Fruit fly (Drosophila melanogaster) whole organism, embryonic: ENCODE measurements around the gene CG13309.

Experiments
- Blimp-1 ChIP-seq: fragments of 200-800 bp; sonication (Bioruptor generic); optimal IDR thresholded peaks from 3 replicates; lab custom pipeline; 2018; ENCODE audit warnings: missing biosample characterization, missing genetic modification characterization, mild to moderate bottlenecking, moderate library complexity, missing genetic modification reagents
- CG10543 ChIP-seq: fragments of 200-800 bp; sonication (Bioruptor generic); optimal IDR thresholded peaks from 3 replicates; lab custom pipeline; 2017; ENCODE audit warnings: missing biosample characterization, mild to moderate bottlenecking, missing genetic modification characterization, moderate library complexity
- CG10979 ChIP-seq: fragments of 200-800 bp; sonication (Bioruptor generic); optimal IDR thresholded peaks from 2 replicates; lab custom pipeline; 2018; ENCODE audit warnings: missing biosample characterization, mild to moderate bottlenecking, missing genetic modification characterization, moderate library complexity
- CG11398 ChIP-seq: fragments of 200-800 bp; sonication (Bioruptor generic); optimal IDR thresholded peaks from 2 replicates; lab custom pipeline; 2016; ENCODE audit warnings: missing biosample characterization, missing genetic modification characterization
- CG11695 ChIP-seq: fragments of 200-800 bp; sonication (Bioruptor generic); IDR thresholded peaks from 3 replicates; pipeline ENCODE4 v1.3.6; 2022; ENCODE audit warnings: missing biosample characterization, missing genetic modification characterization
- CG15696 ChIP-seq: fragments of 200-800 bp; sonication (Bioruptor generic); optimal IDR thresholded peaks from 2 replicates; lab custom pipeline; 2019; ENCODE audit warnings: missing biosample characterization, mild to moderate bottlenecking, missing genetic modification characterization, moderate library complexity
- CG1603 ChIP-seq: fragments of 200-800 bp; sonication (Bioruptor generic); optimal IDR thresholded peaks from 2 replicates; lab custom pipeline; 2019; ENCODE audit warnings: missing biosample characterization, mild to moderate bottlenecking, missing genetic modification characterization, moderate library complexity
- CG16863 ChIP-seq: fragments of 200-800 bp; sonication (Bioruptor generic); optimal IDR thresholded peaks from 3 replicates; lab custom pipeline; 2016; ENCODE audit warnings: missing biosample characterization, missing genetic modification characterization
- CG17328 ChIP-seq: fragments of 200-800 bp; sonication (Bioruptor generic); IDR thresholded peaks from 2 replicates; pipeline ENCODE4 v1.3.6; 2022; ENCODE audit warnings: missing biosample characterization, missing genetic modification characterization
- CG17802 ChIP-seq: fragments of 200-800 bp; sonication (Bioruptor generic); optimal IDR thresholded peaks from 2 replicates; lab custom pipeline; 2018; ENCODE audit warnings: missing biosample characterization, mild to moderate bottlenecking, missing genetic modification characterization, moderate library complexity
- CG3726 ChIP-seq: fragments of 200-800 bp; sonication (Bioruptor generic); IDR thresholded peaks from 3 replicates; pipeline ENCODE4, ENCODE4 v1.3.6; 2022; ENCODE audit warnings: missing biosample characterization, missing genetic modification characterization
- CG3995 ChIP-seq: fragments of 200-800 bp; sonication (Bioruptor generic); optimal IDR thresholded peaks from 3 replicates; lab custom pipeline; 2016; ENCODE audit warnings: missing biosample characterization, missing genetic modification characterization
- CG4707 ChIP-seq: fragments of 200-800 bp; sonication (Bioruptor generic); optimal IDR thresholded peaks from 2 replicates; lab custom pipeline; 2018; ENCODE audit warnings: missing biosample characterization, mild to moderate bottlenecking, missing genetic modification characterization, moderate library complexity
- CG7786 ChIP-seq: fragments of 200-800 bp; sonication (Bioruptor generic); optimal IDR thresholded peaks from 2 replicates; lab custom pipeline; 2016; ENCODE audit warnings: missing biosample characterization, missing genetic modification characterization
- CG7987 ChIP-seq: fragments of 200-800 bp; sonication (Bioruptor generic); optimal IDR thresholded peaks from 2 replicates; lab custom pipeline; 2018; ENCODE audit warnings: missing biosample characterization, mild to moderate bottlenecking, missing genetic modification characterization, moderate library complexity
- CG8359 ChIP-seq: fragments of 200-800 bp; sonication (Bioruptor generic); optimal IDR thresholded peaks from 2 replicates; lab custom pipeline; 2017; ENCODE audit warnings: missing biosample characterization, mild to moderate bottlenecking, missing genetic modification characterization, borderline replicate concordance
- CG8478 ChIP-seq: fragments of >200 bp; optimal IDR thresholded peaks from 2 replicates; lab custom pipeline; 2018
- CG8765 ChIP-seq: fragments of 200-800 bp; sonication (Bioruptor generic); IDR thresholded peaks from 2 replicates; pipeline ENCODE4 v1.3.6; 2022; ENCODE audit warnings: missing biosample characterization, missing genetic modification characterization
- CG9817 ChIP-seq: fragments of 200-800 bp; sonication (Bioruptor generic); optimal IDR thresholded peaks from 2 replicates; lab custom pipeline; 2018; ENCODE audit warnings: missing biosample characterization, mild to moderate bottlenecking, missing genetic modification characterization, moderate library complexity
- Camta ChIP-seq: fragments of 200-800 bp; sonication (Bioruptor generic); optimal IDR thresholded peaks from 2 replicates; lab custom pipeline; 2016; ENCODE audit warnings: missing biosample characterization, missing genetic modification characterization
- Dbx ChIP-seq: fragments of 200-800 bp; sonication (Bioruptor generic); IDR thresholded peaks from 3 replicates; pipeline ENCODE4 v1.3.6; 2022; ENCODE audit warnings: missing biosample characterization, missing genetic modification characterization
- Dip2 ChIP-seq: fragments of 200-800 bp; sonication (Bioruptor generic); IDR thresholded peaks from 2 replicates; pipeline ENCODE4 v1.3.6; 2022; ENCODE audit warnings: missing biosample characterization, missing genetic modification characterization
- Eip74EF ChIP-seq, 2 experiments: fragments of 200-800 bp in 1 of 2; fragments of >200 bp in 1 of 2; sonication (Bioruptor generic) in 1 of 2; optimal IDR thresholded peaks; 2 replicates each; lab custom pipeline; 2017 to 2019; ENCODE audit warnings: missing biosample characterization in 2 of 2, missing genetic modification characterization in 2 of 2, mild to moderate bottlenecking in 1 of 2, moderate library complexity in 1 of 2
- H2.0 ChIP-seq: fragments of 200-800 bp; sonication (Bioruptor generic); IDR thresholded peaks from 2 replicates; pipeline ENCODE4 v1.3.6; 2022; ENCODE audit warnings: missing biosample characterization, missing genetic modification characterization
- HmgD ChIP-seq: fragments of 200-800 bp; sonication (Bioruptor generic); optimal IDR thresholded peaks from 3 replicates; lab custom pipeline; 2016; ENCODE audit warnings: missing biosample characterization, missing genetic modification characterization
- HmgZ ChIP-seq: fragments of 200-800 bp; sonication (Bioruptor generic); optimal IDR thresholded peaks from 2 replicates; lab custom pipeline; 2018; ENCODE audit warnings: missing biosample characterization, mild to moderate bottlenecking, missing genetic modification characterization
- Meics ChIP-seq: fragments of 200-800 bp; sonication (Bioruptor generic); optimal IDR thresholded peaks from 2 replicates; lab custom pipeline; 2017; ENCODE audit warnings: missing biosample characterization, mild to moderate bottlenecking, missing genetic modification characterization
- Oaz ChIP-seq: fragments of 200-800 bp; sonication (Bioruptor generic); IDR thresholded peaks from 2 replicates; pipeline ENCODE4 v1.3.6; 2022; ENCODE audit warnings: missing biosample characterization, missing genetic modification characterization
- Oli ChIP-seq: fragments of 200-800 bp; sonication (Bioruptor generic); optimal IDR thresholded peaks from 2 replicates; lab custom pipeline; 2018; ENCODE audit warnings: missing biosample characterization, mild to moderate bottlenecking, missing genetic modification characterization, moderate library complexity
- Rfx ChIP-seq: fragments of 200-800 bp; sonication (Bioruptor generic); IDR thresholded peaks from 2 replicates; pipeline ENCODE4 v1.3.6; 2022; ENCODE audit warnings: missing biosample characterization, missing genetic modification characterization
- cg ChIP-seq: fragments of 200-800 bp; sonication (Bioruptor generic); optimal IDR thresholded peaks from 3 replicates; lab custom pipeline; 2019; ENCODE audit warnings: missing biosample characterization, mild to moderate bottlenecking, missing genetic modification characterization, moderate library complexity
- chm ChIP-seq: fragments of 200-800 bp; sonication (Bioruptor generic); IDR thresholded peaks from 2 replicates; pipeline ENCODE4 v1.3.6; 2022; ENCODE audit warnings: missing biosample characterization, missing genetic modification characterization
- crp ChIP-seq, 2 experiments: fragments of 200-800 bp; sonication (Bioruptor generic); optimal IDR thresholded peaks; 2 replicates in 1 of 2; 3 replicates in 1 of 2; lab custom pipeline; 2017; ENCODE audit warnings: missing biosample characterization in 2 of 2, missing genetic modification characterization in 2 of 2, mild to moderate bottlenecking in 1 of 2, moderate library complexity in 1 of 2
- ems ChIP-seq: fragments of 200-800 bp; sonication (Bioruptor generic); optimal IDR thresholded peaks from 3 replicates; lab custom pipeline; 2016; ENCODE audit warnings: missing biosample characterization, missing genetic modification characterization
- gfzf ChIP-seq: fragments of 200-800 bp; sonication (Bioruptor generic); optimal IDR thresholded peaks from 2 replicates; lab custom pipeline; 2016; ENCODE audit warnings: missing biosample characterization, mild to moderate bottlenecking, missing genetic modification characterization, moderate library complexity
- ind ChIP-seq: fragments of 200-800 bp; sonication (Bioruptor generic); optimal IDR thresholded peaks from 3 replicates; lab custom pipeline; 2016; ENCODE audit warnings: missing biosample characterization, missing genetic modification characterization
- mirr ChIP-seq: fragments of 200-800 bp; sonication (Bioruptor generic); optimal IDR thresholded peaks from 3 replicates; lab custom pipeline; 2018; ENCODE audit warnings: missing biosample characterization, mild to moderate bottlenecking, missing genetic modification characterization
- nau ChIP-seq: fragments of 200-800 bp; sonication (Bioruptor generic); optimal IDR thresholded peaks from 3 replicates; lab custom pipeline; 2017; ENCODE audit warnings: missing biosample characterization, mild to moderate bottlenecking, missing genetic modification characterization, missing genetic modification reagents
- odd ChIP-seq: fragments of 200-800 bp; sonication (Bioruptor generic); optimal IDR thresholded peaks from 2 replicates; lab custom pipeline; 2017; ENCODE audit warnings: missing biosample characterization, mild to moderate bottlenecking, missing genetic modification characterization
- pfk ChIP-seq: fragments of 200-800 bp; sonication (Bioruptor generic); optimal IDR thresholded peaks from 2 replicates; lab custom pipeline; 2018; ENCODE audit warnings: missing biosample characterization, mild to moderate bottlenecking, missing genetic modification characterization, moderate library complexity
- pum ChIP-seq: fragments of 200-800 bp; sonication (Bioruptor generic); optimal IDR thresholded peaks from 2 replicates; lab custom pipeline; 2016; ENCODE audit warnings: missing biosample characterization, missing genetic modification characterization
- schlank ChIP-seq: fragments of 200-800 bp; sonication (Bioruptor generic); optimal IDR thresholded peaks from 2 replicates; lab custom pipeline; 2018; ENCODE audit warnings: missing biosample characterization, mild to moderate bottlenecking, missing genetic modification characterization
- sens-2 ChIP-seq: fragments of 200-800 bp; sonication (Bioruptor generic); IDR thresholded peaks from 2 replicates; pipeline ENCODE4 v1.3.6; 2022; ENCODE audit warnings: missing biosample characterization, missing genetic modification characterization
- stc ChIP-seq: fragments of 200-800 bp; sonication (Bioruptor generic); IDR thresholded peaks from 2 replicates; pipeline ENCODE4 v1.3.6; 2022; ENCODE audit warnings: missing biosample characterization, missing genetic modification characterization
- tgo ChIP-seq: fragments of 200-800 bp; sonication (Bioruptor generic); IDR thresholded peaks from 3 replicates; pipeline ENCODE4 v1.3.6; 2022; ENCODE audit warnings: missing biosample characterization, missing genetic modification characterization
- tio ChIP-seq: fragments of 200-800 bp; sonication (Bioruptor generic); optimal IDR thresholded peaks from 2 replicates; lab custom pipeline; 2017; ENCODE audit warnings: missing biosample characterization, missing genetic modification characterization, inconsistent platforms
- tna ChIP-seq: fragments of 200-800 bp; sonication (Bioruptor generic); IDR thresholded peaks from 2 replicates; pipeline ENCODE4 v1.3.6; 2022; ENCODE audit warnings: missing biosample characterization, missing genetic modification characterization; ENCODE audit not compliant: partially characterized antibody
- wdn ChIP-seq: fragments of 200-800 bp; sonication (Bioruptor generic); IDR thresholded peaks from 2 replicates; pipeline ENCODE4 v1.3.6; 2022; ENCODE audit warnings: missing biosample characterization, missing genetic modification characterization
- wek ChIP-seq: fragments of 200-800 bp; sonication (Bioruptor generic); optimal IDR thresholded peaks from 3 replicates; lab custom pipeline; 2018; ENCODE audit warnings: missing biosample characterization, mild to moderate bottlenecking, missing genetic modification characterization, moderate library complexity
- wor ChIP-seq: fragments of 200-800 bp; sonication (Bioruptor generic); IDR thresholded peaks from 2 replicates; pipeline ENCODE4 v1.3.6; 2022; ENCODE audit warnings: missing biosample characterization, missing genetic modification characterization
- zfh2 ChIP-seq: fragments of 200-800 bp; sonication (Bioruptor generic); optimal IDR thresholded peaks from 2 replicates; lab custom pipeline; 2016; ENCODE audit warnings: missing biosample characterization, missing genetic modification characterization

The CG13309 gene

dm6 chr3L:8813484-8813883, 3.3 kb downstream of the CG13309 start (continued):
- peak; percentile 39; the same call in 1 of the 3 replicates for TF ChIP-seq CG11695 (GFP tag; lab: Robert Waterston, UW)
- peak; percentile 22 for TF ChIP-seq ind
- TF ChIP-seq CG4707, result no peak
- TF ChIP-seq CG8478 (lab: Kevin White, UChicago), result no peak
- TF ChIP-seq CG3726 (GFP tag; lab: Robert Waterston, UW), result no peak
- TF ChIP-seq CG17802, result no peak
- TF ChIP-seq schlank (tag; lab: Kevin White, UChicago), result no peak
- TF ChIP-seq tio (GFP tag; lab: Kevin White, UChicago), result no peak
- no peak for TF ChIP-seq sens-2
- TF ChIP-seq odd (GFP tag; lab: Kevin White, UChicago), result no peak
- TF ChIP-seq Rfx (GFP tag; lab: Robert Waterston, UW), result peak; percentile 61
- TF ChIP-seq tgo (GFP tag; lab: Robert Waterston, UW), result peak; percentile 71
- TF ChIP-seq CG16863 (GFP tag; lab: Kevin White, UChicago), result peak; percentile 8
- no peak for TF ChIP-seq CG15696 (tag; lab: Kevin White, UChicago)
- no peak for TF ChIP-seq HmgD
- no peak for TF ChIP-seq Eip74EF (GFP tag; optimal IDR thresholded peaks at IDR 0.05; lab: Kevin White, UChicago)
- TF ChIP-seq Dip2, result no peak
- TF ChIP-seq stc (GFP tag; lab: Robert Waterston, UW), result peak; percentile 48; the same call in 1 of the 2 replicates
- no peak for TF ChIP-seq Oaz
- no peak for TF ChIP-seq pum (GFP tag; lab: Kevin White, UChicago)
- no peak for TF ChIP-seq Oli
- no peak for TF ChIP-seq wek (GFP tag; lab: Kevin White, UChicago)
- TF ChIP-seq tna (GFP tag; lab: Robert Waterston, UW), result no peak
- TF ChIP-seq CG17328 (GFP tag; lab: Robert Waterston, UW), result peak; percentile 51
- no peak for TF ChIP-seq pfk (GFP tag; lab: Kevin White, UChicago)
- no peak for TF ChIP-seq CG11398 (GFP tag; lab: Kevin White, UChicago)
- TF ChIP-seq CG7987, result no peak
- no peak for TF ChIP-seq cg (GFP tag; lab: Kevin White, UChicago)
- peak; percentile 42 for TF ChIP-seq Blimp-1
- TF ChIP-seq CG1603, result no peak
- peak; percentile 63 for TF ChIP-seq H2.0
- no peak for TF ChIP-seq ems
- TF ChIP-seq gfzf, result no peak
- no peak for TF ChIP-seq nau (GFP tag; lab: Kevin White, UChicago)
- no peak for TF ChIP-seq CG9817
- no peak for TF ChIP-seq Camta (GFP tag; lab: Kevin White, UChicago)
- no peak for TF ChIP-seq CG10543
- no peak for TF ChIP-seq CG3995
- no peak for TF ChIP-seq CG8359 (GFP tag; lab: Kevin White, UChicago)
- TF ChIP-seq CG7786, result peak; percentile 14
- TF ChIP-seq wdn (GFP tag; lab: Robert Waterston, UW), result 0 out of 2 replicates have a peak, but pooled peaks have one; percentile 6
- TF ChIP-seq mirr (GFP tag; lab: Kevin White, UChicago), result no peak
- peak; percentile 53; the same call in 1 of the 2 replicates for TF ChIP-seq wor (GFP tag; lab: Robert Waterston, UW)
- TF ChIP-seq Dbx (GFP tag; lab: Robert Waterston, UW), result peak; percentile 47; the same call in 1 of the 3 replicates
- TF ChIP-seq CG8765 (GFP tag; lab: Robert Waterston, UW), result no peak
- TF ChIP-seq HmgZ (tag; lab: Kevin White, UChicago), result no peak
- TF ChIP-seq Meics, result no peak
- no peak for TF ChIP-seq crp (GFP tag; optimal IDR thresholded peaks at IDR 0.05; lab: Kevin White, UChicago)
- TF ChIP-seq chm (GFP tag; lab: Robert Waterston, UW), result no peak
- no peak for TF ChIP-seq CG10979
- TF ChIP-seq zfh2, result no peak
